Worm (Caenorhabditis elegans) whole organism, early embryonic: ENCODE data around the gene skpo-3.

Source experiments
- B0310.2 ChIP-seq: sonication (generic microtip); optimal IDR thresholded peaks from 2 replicates; lab custom pipeline; 2016; ENCODE audit warnings: mild to moderate bottlenecking, missing genetic modification characterization, missing compliant biosample characterization
- F13C5.2 ChIP-seq: sonication (generic microtip); optimal IDR thresholded peaks from 2 replicates; lab custom pipeline; 2017; ENCODE audit warnings: mild to moderate bottlenecking, missing genetic modification characterization, inconsistent platforms, missing compliant biosample characterization
- aly-1 ChIP-seq: sonication (generic microtip); optimal IDR thresholded peaks from 2 replicates; lab custom pipeline; 2016; ENCODE audit warnings: missing genetic modification characterization, missing compliant biosample characterization
- ama-1 ChIP-seq: fragments of 150-350 bp; optimal IDR thresholded peaks from 2 replicates; lab custom pipeline; 2014
- ceh-13 ChIP-seq: fragments of 200-800 bp; sonication (Bioruptor generic); optimal IDR thresholded peaks from 2 replicates; lab custom pipeline; 2018; ENCODE audit warnings: mild to moderate bottlenecking, missing genetic modification characterization, missing compliant biosample characterization
- ceh-36 ChIP-seq: sonication (generic microtip); optimal IDR thresholded peaks from 2 replicates; lab custom pipeline; 2016; ENCODE audit warnings: missing genetic modification characterization, inconsistent platforms, missing compliant biosample characterization
- ets-7 ChIP-seq: sonication (generic microtip); optimal IDR thresholded peaks from 2 replicates; lab custom pipeline; 2016; ENCODE audit warnings: missing genotype, missing genetic modification characterization, missing compliant biosample characterization
- flt-1 ChIP-seq: fragments of 200-800 bp; sonication (Bioruptor generic); IDR thresholded peaks from 2 replicates; pipeline ENCODE4 v1.3.6; 2022; ENCODE audit warnings: missing genetic modification characterization, missing compliant biosample characterization
- hmbx-1 ChIP-seq: sonication (generic microtip); optimal IDR thresholded peaks from 2 replicates; lab custom pipeline; 2016; ENCODE audit warnings: mild to moderate bottlenecking, missing genetic modification characterization, missing compliant biosample characterization
- hmg-4 ChIP-seq: fragments of 200-800 bp; sonication (Bioruptor generic); optimal IDR thresholded peaks from 2 replicates; lab custom pipeline; 2018; ENCODE audit warnings: mild to moderate bottlenecking, missing genetic modification characterization, missing compliant biosample characterization
- hnd-1 ChIP-seq: sonication (generic microtip); optimal IDR thresholded peaks from 2 replicates; lab custom pipeline; 2016; ENCODE audit warnings: missing genetic modification characterization, missing compliant biosample characterization
- pes-1 ChIP-seq: fragments of 200-800 bp; sonication (Bioruptor generic); IDR thresholded peaks from 2 replicates; pipeline ENCODE4 v1.3.6; 2022; ENCODE audit warnings: missing genetic modification reagents, missing genetic modification characterization, missing compliant biosample characterization
- scrt-1 ChIP-seq: fragments of 200-800 bp; sonication (Bioruptor generic); IDR thresholded peaks from 2 replicates; pipeline ENCODE4 v1.3.6; 2022; ENCODE audit warnings: missing genetic modification characterization, missing compliant biosample characterization
- sea-1 ChIP-seq: fragments of 200-800 bp; sonication (Bioruptor generic); conservative IDR thresholded peaks from 2 replicates; pipeline ENCODE4 v1.3.6; 2022; ENCODE audit warnings: missing genetic modification characterization, missing compliant biosample characterization
- tbx-11 ChIP-seq: fragments of 200-800 bp; sonication (Bioruptor generic); IDR thresholded peaks from 2 replicates; pipeline ENCODE4 v1.3.6; 2022; ENCODE audit warnings: missing genetic modification characterization, missing compliant biosample characterization
- tbx-37 ChIP-seq: fragments of 200-800 bp; sonication (Bioruptor generic); conservative IDR thresholded peaks from 2 replicates; pipeline ENCODE4 v1.3.6; 2022; ENCODE audit warnings: missing genetic modification reagents, missing genetic modification characterization, missing compliant biosample characterization
- tra-4 ChIP-seq: sonication (generic microtip); optimal IDR thresholded peaks from 2 replicates; lab custom pipeline; 2017; ENCODE audit warnings: missing genetic modification characterization, missing compliant biosample characterization

Gene skpo-3

DNA sequence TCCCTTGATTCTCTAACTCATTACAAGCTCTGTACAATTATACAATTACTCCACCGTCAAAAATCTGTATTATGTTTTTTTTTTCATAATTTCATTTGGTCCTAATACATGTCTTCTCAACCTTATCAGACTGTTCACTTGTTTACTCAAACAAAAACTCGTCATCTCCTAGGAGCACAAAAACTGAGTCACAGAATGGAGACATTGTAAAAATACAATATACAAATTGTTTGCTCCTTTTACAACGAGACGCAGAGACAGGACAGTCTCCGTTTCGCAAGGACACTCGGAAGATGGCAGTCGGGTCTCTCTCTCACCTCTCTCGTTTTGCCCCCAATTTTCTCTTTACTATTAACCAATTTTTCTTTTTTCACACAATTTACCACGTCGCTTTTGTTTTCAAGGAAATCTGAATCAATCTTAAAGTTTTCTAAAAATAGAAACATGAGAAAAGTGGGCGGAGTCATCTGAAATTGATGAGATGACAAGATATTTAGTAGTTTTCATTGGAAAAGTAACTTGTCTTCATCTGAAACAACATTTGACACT, 10.0 kb downstream of the skpo-3 start, which contains the start of gene F32A5.8:
TSS of gene F32A5.8 (plus strand) at position 499 of the 549 bp plus-strand sequence.
- no peak for TF ChIP-seq hmbx-1
- no peak for TF ChIP-seq flt-1 (GFP tag; lab: Robert Waterston, UW)
- TF ChIP-seq aly-1 (tag; lab: Kevin White, UChicago) = no peak
- no peak for TF ChIP-seq pes-1 (GFP tag; lab: Robert Waterston, UW)
- no peak for TF ChIP-seq sea-1 (GFP tag; lab: Robert Waterston, UW)
- no peak for TF ChIP-seq ceh-36 (tag; lab: Kevin White, UChicago)
- no peak for TF ChIP-seq hnd-1 (tag; lab: Kevin White, UChicago)
- no peak for TF ChIP-seq ama-1
- no peak for TF ChIP-seq F13C5.2
- no peak for TF ChIP-seq B0310.2 (tag; lab: Kevin White, UChicago)
- no peak for TF ChIP-seq scrt-1 (GFP tag; lab: Robert Waterston, UW)
- no peak for TF ChIP-seq tra-4 (tag; lab: Kevin White, UChicago)

DNA sequence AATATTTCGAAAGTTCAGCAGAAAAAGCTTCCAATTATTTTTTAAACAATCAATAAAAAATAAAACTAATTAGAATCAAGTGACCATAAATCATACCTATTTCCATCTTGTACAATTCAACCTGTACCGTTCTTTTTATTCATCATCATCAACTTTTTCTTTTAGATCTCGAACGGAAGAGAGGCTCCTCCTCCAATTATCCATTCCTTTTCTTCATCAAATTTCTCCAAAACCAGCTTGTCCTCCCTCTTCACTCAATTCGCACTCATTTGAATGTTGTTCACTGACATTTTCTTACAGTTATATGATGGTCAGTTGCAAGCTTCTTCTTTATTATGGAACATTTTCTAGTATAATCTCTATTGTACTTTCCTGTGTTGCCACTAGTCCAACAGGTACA, 16.2 kb downstream of the skpo-3 start, which contains the start of gene C30G12.4:
TSS of gene C30G12.4 (plus strand) at position 301 of the 400 bp plus-strand sequence.
- TF ChIP-seq ets-7 (tag; lab: Kevin White, UChicago) (no peak), ceh-36 (tag; lab: Kevin White, UChicago) (no peak), tbx-37 (GFP tag; lab: Robert Waterston, UW) (no peak), tbx-11 (GFP tag; lab: Robert Waterston, UW) (no peak), aly-1 (tag; lab: Kevin White, UChicago) (no peak), hmbx-1 (no peak), pes-1 (GFP tag; lab: Robert Waterston, UW) (no peak), hmg-4 (GFP tag; lab: Kevin White, UChicago) (no peak), B0310.2 (tag; lab: Kevin White, UChicago) (no peak), hnd-1 (tag; lab: Kevin White, UChicago) (no peak), sea-1 (GFP tag; lab: Robert Waterston, UW) (no peak), tra-4 (tag; lab: Kevin White, UChicago) (no peak), ama-1 (no peak)

DNA sequence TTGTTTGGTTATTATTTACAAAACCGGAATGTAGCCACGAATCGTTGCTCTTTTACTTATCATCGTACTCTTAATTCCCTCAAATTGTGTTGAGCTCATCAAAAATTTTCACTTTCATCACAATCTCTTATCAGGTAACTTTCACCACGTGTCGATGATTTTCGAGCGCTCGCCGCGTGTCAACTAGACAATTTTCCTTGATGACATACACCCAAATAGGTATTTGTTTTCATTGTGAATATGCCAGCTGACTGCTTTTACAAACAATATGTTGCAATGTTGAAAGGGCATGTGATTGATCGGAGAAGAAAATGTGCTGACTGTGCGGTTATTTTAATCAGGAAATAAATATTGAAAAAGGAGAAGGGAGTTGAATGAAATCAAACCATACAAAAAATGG, 19.0 kb downstream of the skpo-3 start:
- TF ChIP-seq ama-1 (no peak), hnd-1 (tag; lab: Kevin White, UChicago) (no peak), flt-1 (GFP tag; lab: Robert Waterston, UW) (no peak), pes-1 (GFP tag; lab: Robert Waterston, UW) (no peak), tra-4 (tag; lab: Kevin White, UChicago) (no peak), ets-7 (tag; lab: Kevin White, UChicago) (no peak), B0310.2 (tag; lab: Kevin White, UChicago) (no peak), sea-1 (GFP tag; lab: Robert Waterston, UW) (no peak), F13C5.2 (no peak), ceh-36 (tag; lab: Kevin White, UChicago) (no peak), hmbx-1 (no peak), ceh-13 (no peak), scrt-1 (GFP tag; lab: Robert Waterston, UW) (no peak), tbx-37 (GFP tag; lab: Robert Waterston, UW) (no peak), hmg-4 (GFP tag; lab: Kevin White, UChicago) (no peak)

ce11 chrII:7269783-7270182, 24.1 kb downstream of the skpo-3 start:
- TF ChIP-seq aly-1 (tag; lab: Kevin White, UChicago) = no peak
- no peak for TF ChIP-seq scrt-1 (GFP tag; lab: Robert Waterston, UW)
- TF ChIP-seq F13C5.2 = no peak
- TF ChIP-seq sea-1 (GFP tag; lab: Robert Waterston, UW) = no peak
- TF ChIP-seq tra-4 (tag; lab: Kevin White, UChicago) = no peak
- TF ChIP-seq tbx-11 (GFP tag; lab: Robert Waterston, UW) = no peak
- no peak for TF ChIP-seq ceh-36 (tag; lab: Kevin White, UChicago)
- no peak for TF ChIP-seq hnd-1 (tag; lab: Kevin White, UChicago)
- TF ChIP-seq ets-7 (tag; lab: Kevin White, UChicago) = no peak
- TF ChIP-seq ceh-13 = no peak
- no peak for TF ChIP-seq hmg-4 (GFP tag; lab: Kevin White, UChicago)
- no peak for TF ChIP-seq ama-1
- TF ChIP-seq flt-1 (GFP tag; lab: Robert Waterston, UW) = no peak
- no peak for TF ChIP-seq pes-1 (GFP tag; lab: Robert Waterston, UW)

- TF ChIP-seq ama-1 (no peak), scrt-1 (GFP tag; lab: Robert Waterston, UW) (no peak), pes-1 (GFP tag; lab: Robert Waterston, UW) (no peak), hnd-1 (tag; lab: Kevin White, UChicago) (no peak), tbx-11 (GFP tag; lab: Robert Waterston, UW) (no peak), sea-1 (GFP tag; lab: Robert Waterston, UW) (no peak)
Measured at ce11 chrII:7272513-7272912, 26.8 kb downstream of the skpo-3 start.

DNA sequence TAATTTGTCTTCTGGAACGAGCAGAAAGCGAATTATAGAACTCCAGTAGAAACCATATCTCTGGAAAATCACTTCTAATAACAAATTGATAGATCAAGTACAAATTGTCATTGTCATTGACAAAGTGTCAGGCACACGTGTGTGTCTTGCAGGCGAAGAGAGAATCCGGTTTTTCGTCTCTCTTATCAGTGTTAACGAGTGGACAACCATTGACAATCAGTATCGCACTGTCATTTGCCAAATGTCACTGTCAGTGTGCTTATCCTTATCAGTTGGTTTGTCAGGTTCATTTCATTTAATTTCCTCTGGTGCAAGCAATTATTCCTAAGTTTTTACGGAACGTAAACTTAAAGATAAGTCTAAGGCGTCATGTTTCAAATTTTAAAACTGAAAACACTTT, 27.8 kb downstream of the skpo-3 start:
- TF ChIP-seq ceh-13 (no peak), tbx-37 (GFP tag; lab: Robert Waterston, UW) (no peak), pes-1 (GFP tag; lab: Robert Waterston, UW) (no peak), ets-7 (tag; lab: Kevin White, UChicago) (no peak), hnd-1 (tag; lab: Kevin White, UChicago) (no peak), tra-4 (tag; lab: Kevin White, UChicago) (no peak), ama-1 (no peak), flt-1 (GFP tag; lab: Robert Waterston, UW) (no peak), F13C5.2 (no peak), tbx-11 (GFP tag; lab: Robert Waterston, UW) (no peak), hmg-4 (GFP tag; lab: Kevin White, UChicago) (no peak), B0310.2 (tag; lab: Kevin White, UChicago) (no peak), scrt-1 (GFP tag; lab: Robert Waterston, UW) (no peak), aly-1 (tag; lab: Kevin White, UChicago) (no peak), sea-1 (GFP tag; lab: Robert Waterston, UW) (no peak), hmbx-1 (no peak), ceh-36 (tag; lab: Kevin White, UChicago) (no peak)

DNA sequence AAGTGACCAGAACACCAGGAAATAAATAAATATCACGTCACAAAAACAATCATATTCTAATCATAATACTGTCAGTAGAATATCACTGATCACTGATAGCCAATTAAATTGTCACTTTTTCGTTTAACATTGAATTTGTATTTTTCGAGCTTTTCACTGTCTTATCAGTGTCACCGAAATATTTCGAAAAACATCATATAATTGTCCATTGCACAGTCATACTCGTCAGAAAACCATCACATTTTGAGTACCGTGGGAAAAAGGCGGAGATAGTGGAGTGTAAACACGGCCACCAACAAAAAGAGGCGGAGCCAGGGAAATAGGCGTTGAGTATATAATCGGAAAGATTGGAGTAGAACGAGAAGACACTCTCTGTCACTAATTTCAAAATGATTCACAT, 31.6 kb downstream of the skpo-3 start:
- TF ChIP-seq tra-4 (tag; lab: Kevin White, UChicago) (no peak), ceh-13 (no peak), ceh-36 (tag; lab: Kevin White, UChicago) (no peak), hmbx-1 (no peak), B0310.2 (tag; lab: Kevin White, UChicago) (no peak), tbx-11 (GFP tag; lab: Robert Waterston, UW) (no peak), aly-1 (tag; lab: Kevin White, UChicago) (no peak), flt-1 (GFP tag; lab: Robert Waterston, UW) (no peak), hnd-1 (tag; lab: Kevin White, UChicago) (no peak), scrt-1 (GFP tag; lab: Robert Waterston, UW) (no peak), sea-1 (GFP tag; lab: Robert Waterston, UW) (no peak), ets-7 (tag; lab: Kevin White, UChicago) (no peak)
